Worm (Caenorhabditis elegans): ENCODE data around the gene F59A7.11.

F59A7.11 gene

DNA sequence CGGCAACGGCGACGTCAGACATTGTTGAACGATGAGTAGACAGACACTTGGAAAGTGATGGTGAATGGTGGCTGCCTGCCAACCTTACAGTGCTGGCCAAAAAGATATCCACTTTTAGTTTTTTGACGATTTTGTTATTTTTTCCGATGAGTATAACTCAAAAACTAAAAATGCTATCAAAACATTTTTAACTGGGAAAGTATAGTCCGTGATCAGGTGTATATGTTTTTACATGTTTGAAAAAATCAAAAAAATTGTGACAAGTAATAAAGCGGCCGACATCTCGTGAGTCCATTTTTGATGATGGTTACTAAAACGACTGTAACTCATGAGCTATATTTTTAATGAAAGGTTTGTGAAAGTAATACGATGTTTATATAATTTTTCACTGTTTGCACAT, 17.7 kb upstream of the F59A7.11 start, which contains the start of gene hil-6:
Gene hil-6 (minus strand): TSS at position 101 of the 400 bp plus-strand sequence.
- TF ChIP-seq elt-2 (tag; optimal IDR thresholded peaks at IDR 0.05) (no peak), ces-1 (GFP tag; optimal IDR thresholded peaks at IDR 0.05) (no peak), efl-3 (GFP tag; optimal IDR thresholded peaks at IDR 0.05) (no peak), lin-39 (tag; optimal IDR thresholded peaks at IDR 0.05) (no peak), grh-1 (GFP tag; IDR thresholded peaks at IDR 0.05) (no peak), tlp-1 (tag; optimal IDR thresholded peaks at IDR 0.05) (no peak), nhr-20 (tag; optimal IDR thresholded peaks at IDR 0.05) (no peak), zip-4 (GFP tag; optimal IDR thresholded peaks at IDR 0.05) (no peak), ama-1 (optimal IDR thresholded peaks at IDR 0.05) (no peak), unc-98 (GFP tag; IDR thresholded peaks at IDR 0.05) (no peak), fkh-4 (tag; optimal IDR thresholded peaks at IDR 0.05; ENCODE audit: borderline replicate concordance) (no peak), egl-27 (tag; optimal IDR thresholded peaks at IDR 0.05) (no peak), fkh-8 (tag; optimal IDR thresholded peaks at IDR 0.05) (no peak), nhr-71 (tag; optimal IDR thresholded peaks at IDR 0.05) (no peak), unc-86 (tag; optimal IDR thresholded peaks at IDR 0.05) (no peak), pax-3 (tag; optimal IDR thresholded peaks at IDR 0.05) (no peak), dsc-1 (tag; optimal IDR thresholded peaks at IDR 0.05) (no peak), sptf-1 (tag; optimal IDR thresholded peaks at IDR 0.05) (no peak), skn-1 (tag; optimal IDR thresholded peaks at IDR 0.05) (no peak)

ce11 chrV:2030661-2031060, 16.9 kb upstream of the F59A7.11 start:
- TF ChIP-seq fkh-8 (tag; optimal IDR thresholded peaks at IDR 0.05) (no peak), efl-1 (optimal IDR thresholded peaks at IDR 0.05) (no peak), efl-1 (GFP tag; optimal IDR thresholded peaks at IDR 0.05 in 1 of 2) (peak in 1 of 2 experiments; percentile 10)

DNA sequence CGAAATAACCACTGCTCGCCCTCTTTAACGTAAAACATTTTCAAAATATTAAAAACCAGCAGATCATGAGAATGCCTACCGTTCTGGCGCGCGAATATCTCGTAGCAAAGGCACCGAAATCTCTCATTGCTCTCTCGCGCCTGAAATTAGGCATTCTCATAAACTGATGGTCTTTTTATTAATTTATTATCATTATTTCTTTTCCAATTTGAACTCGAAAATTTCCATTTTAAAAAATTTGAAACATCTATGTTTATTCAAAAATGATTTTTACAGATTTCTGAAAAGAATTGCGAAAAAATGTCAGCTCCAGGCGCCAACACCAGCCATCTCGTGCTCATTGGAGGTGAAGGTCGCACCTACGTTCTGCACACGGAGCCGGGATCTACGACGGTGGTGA, 16.2 kb upstream of the F59A7.11 start, which contains the start of gene F59A7.12:
Gene F59A7.12 (plus strand): TSS at position 301 of the 400 bp plus-strand sequence.
- TF ChIP-seq nhr-19 (GFP tag; conservative IDR thresholded peaks at IDR 0.05): no peak
- no peak for TF ChIP-seq grh-1 (GFP tag; IDR thresholded peaks at IDR 0.05)
- no peak for TF ChIP-seq lin-13 (GFP tag; optimal IDR thresholded peaks at IDR 0.05)
- TF ChIP-seq nhr-76 (tag; optimal IDR thresholded peaks at IDR 0.05): no peak
- no peak for TF ChIP-seq fkh-8 (tag; optimal IDR thresholded peaks at IDR 0.05)

- TF ChIP-seq nhr-77 (tag; optimal IDR thresholded peaks at IDR 0.05) (no peak), nhr-19 (GFP tag; conservative IDR thresholded peaks at IDR 0.05) (no peak), ama-1 (optimal IDR thresholded peaks at IDR 0.05) (no peak), nhr-71 (tag; optimal IDR thresholded peaks at IDR 0.05) (no peak), skn-1 (tag; optimal IDR thresholded peaks at IDR 0.05) (no peak), unc-30 (tag; optimal IDR thresholded peaks at IDR 0.05) (no peak), lin-35 (GFP tag; optimal IDR thresholded peaks at IDR 0.05) (no peak), alr-1 (tag; optimal IDR thresholded peaks at IDR 0.05; ENCODE audit: borderline replicate concordance) (no peak), sptf-1 (tag; optimal IDR thresholded peaks at IDR 0.05) (no peak), mab-9 (GFP tag; IDR thresholded peaks at IDR 0.05) (no peak), tlp-1 (tag; optimal IDR thresholded peaks at IDR 0.05) (no peak), zag-1 (tag; optimal IDR thresholded peaks at IDR 0.05) (no peak), ztf-11 (tag; optimal IDR thresholded peaks at IDR 0.05) (no peak)
Measured at ce11 chrV:2027787-2028186, 14.1 kb upstream of the F59A7.11 start, which contains the start of gene srab-13. Gene srab-13 (minus strand): TSS chrV:2027887.

- TF ChIP-seq snpc-4 (tag; optimal IDR thresholded peaks at IDR 0.05) (no peak), ces-1 (GFP tag; optimal IDR thresholded peaks at IDR 0.05) (no peak), nhr-19 (GFP tag; conservative IDR thresholded peaks at IDR 0.05) (no peak), lir-3 (tag; optimal IDR thresholded peaks at IDR 0.05; ENCODE audit: poor library complexity) (no peak), mdl-1 (tag; optimal IDR thresholded peaks at IDR 0.05) (no peak), fos-1 (tag; optimal IDR thresholded peaks at IDR 0.05) (no peak), lsy-2 (tag; optimal IDR thresholded peaks at IDR 0.05) (no peak), efl-1 (optimal IDR thresholded peaks at IDR 0.05) (no peak), efl-1 (GFP tag; optimal IDR thresholded peaks at IDR 0.05 in 1 of 2) (no peak), pax-3 (tag; optimal IDR thresholded peaks at IDR 0.05) (no peak), tbx-2 (tag; optimal IDR thresholded peaks at IDR 0.05) (no peak), pag-3 (tag; optimal IDR thresholded peaks at IDR 0.05; ENCODE audit: borderline replicate concordance, insufficient read depth) (no peak)
Measured at ce11 chrV:2022374-2022773, 8.7 kb upstream of the F59A7.11 start, which contains the start of gene F59A7.5. Gene F59A7.5 (plus strand): TSS chrV:2022674.

All from whole organism, L1 larva.